Worm (Caenorhabditis elegans): ENCODE measurements around the gene C06B3.16.
A peak's percentile ranks its signal among the peaks of the same experiment; 100 is the strongest.

C06B3.16 gene

DNA sequence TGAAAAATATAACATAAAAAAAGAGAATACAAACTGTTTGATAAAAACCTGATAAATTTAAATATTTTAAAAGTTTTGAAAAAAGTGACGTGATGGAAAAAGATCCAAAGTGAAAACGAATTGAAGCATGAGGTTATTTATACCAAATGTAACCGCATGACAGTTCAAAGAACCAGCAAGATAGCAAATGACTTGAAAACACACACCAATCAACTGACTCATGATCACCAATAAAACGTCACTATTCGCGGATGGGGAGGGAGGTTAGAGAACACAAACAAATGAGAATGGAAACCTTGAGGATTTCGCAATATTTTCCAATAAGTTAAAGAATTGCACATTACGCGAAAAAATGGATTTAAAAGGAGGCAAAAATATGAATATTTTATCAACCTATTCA lies 21.9 kb upstream of the C06B3.16 start, which contains the start of gene C06B3.7 (continued):
- no peak for TF ChIP-seq F57A8.1 (GFP tag; optimal IDR thresholded peaks at IDR 0.05)
- no peak for TF ChIP-seq dpl-1 (GFP tag; optimal IDR thresholded peaks at IDR 0.05)
- no peak for TF ChIP-seq ekl-4 (GFP tag; IDR thresholded peaks at IDR 0.05)
- TF ChIP-seq lin-26 (GFP tag; IDR thresholded peaks at IDR 0.05): no peak
- no peak for TF ChIP-seq mes-4 (tag; optimal IDR thresholded peaks at IDR 0.05)
- no peak for TF ChIP-seq F57C9.4 (tag; optimal IDR thresholded peaks at IDR 0.05)
- TF ChIP-seq akir-1 (GFP tag; optimal IDR thresholded peaks at IDR 0.05): no peak
- no peak for TF ChIP-seq madf-8 (GFP tag; conservative IDR thresholded peaks at IDR 0.05)
- no peak for TF ChIP-seq F55B11.4 (tag; optimal IDR thresholded peaks at IDR 0.05; ENCODE audit: borderline replicate concordance, insufficient read depth)
- no peak for TF ChIP-seq nfya-2 (GFP tag; IDR thresholded peaks at IDR 0.05)
- TF ChIP-seq madf-3 (GFP tag; IDR thresholded peaks at IDR 0.05): 0 out of 2 replicates have a peak, but pooled peaks have one; percentile 2
- TF ChIP-seq madf-10 (tag; optimal IDR thresholded peaks at IDR 0.05): peak; percentile 72
- no peak for TF ChIP-seq F10E7.11 (tag; optimal IDR thresholded peaks at IDR 0.05)
- no peak for TF ChIP-seq ceh-100 (GFP tag; IDR thresholded peaks at IDR 0.05)
- peak; percentile 72 for TF ChIP-seq attf-5 (GFP tag; optimal IDR thresholded peaks at IDR 0.05)
- no peak for TF ChIP-seq lag-1 (GFP tag; IDR thresholded peaks at IDR 0.05)
- peak; percentile 46; the same call in 1 of the 2 replicates for TF ChIP-seq nfyb-1 (GFP tag; IDR thresholded peaks at IDR 0.05)
- TF ChIP-seq ZK185.1 (tag; optimal IDR thresholded peaks at IDR 0.05; ENCODE audit: poor library complexity, severe bottlenecking): peak; percentile 17
- peak; percentile 91 for TF ChIP-seq pha-4 (tag; optimal IDR thresholded peaks at IDR 0.05)
- TF ChIP-seq dox-1 (GFP tag; IDR thresholded peaks at IDR 0.05): no peak
- peak; percentile 4 for TF ChIP-seq ceh-27 (GFP tag; optimal IDR thresholded peaks at IDR 0.05)
- no peak for TF ChIP-seq egl-18 (GFP tag; IDR thresholded peaks at IDR 0.05)
- TF ChIP-seq efl-1 (GFP tag; optimal IDR thresholded peaks at IDR 0.05): no peak
- no peak for TF ChIP-seq ets-4 (GFP tag; optimal IDR thresholded peaks at IDR 0.05)
- TF ChIP-seq nhr-179 (tag; optimal IDR thresholded peaks at IDR 0.05): no peak
- no peak for TF ChIP-seq nhr-120 (GFP tag; IDR thresholded peaks at IDR 0.05)
- no peak for TF ChIP-seq Y79H2A.3 (GFP tag; conservative IDR thresholded peaks at IDR 0.05)
- TF ChIP-seq mxl-1 (tag; optimal IDR thresholded peaks at IDR 0.05): no peak
- no peak for TF ChIP-seq bed-1 (GFP tag; IDR thresholded peaks at IDR 0.05)
- no peak for TF ChIP-seq athp-1 (tag; optimal IDR thresholded peaks at IDR 0.05)
- no peak for TF ChIP-seq ztf-6 (GFP tag; IDR thresholded peaks at IDR 0.05)
- TF ChIP-seq F33H1.4 (GFP tag; IDR thresholded peaks at IDR 0.05): no peak
- TF ChIP-seq Y53F4B.3 (GFP tag; IDR thresholded peaks at IDR 0.05): no peak
- TF ChIP-seq ztf-3 (GFP tag; optimal IDR thresholded peaks at IDR 0.05): no peak
- TF ChIP-seq sea-2 (GFP tag; IDR thresholded peaks at IDR 0.05): no peak
- TF ChIP-seq dpff-1 (tag; optimal IDR thresholded peaks at IDR 0.05): no peak
- TF ChIP-seq C06A6.2 (GFP tag; conservative IDR thresholded peaks at IDR 0.05): no peak
- TF ChIP-seq mel-28 (tag; optimal IDR thresholded peaks at IDR 0.05; ENCODE audit: borderline replicate concordance): no peak
- TF ChIP-seq lsy-27 (tag; optimal IDR thresholded peaks at IDR 0.05; ENCODE audit: borderline replicate concordance, insufficient read depth): no peak
- TF ChIP-seq cebp-1 (GFP tag; IDR thresholded peaks at IDR 0.05): peak; percentile 98
- TF ChIP-seq cebp-1 (tag; optimal IDR thresholded peaks at IDR 0.05): peak; percentile 99
- no peak for TF ChIP-seq aptf-2 (GFP tag; conservative IDR thresholded peaks at IDR 0.05)
- peak; percentile 53 for TF ChIP-seq somi-1 (GFP tag; optimal IDR thresholded peaks at IDR 0.05)
- no peak for TF ChIP-seq ceh-79 (tag; optimal IDR thresholded peaks at IDR 0.05)
- no peak for TF ChIP-seq xnd-1 (tag; optimal IDR thresholded peaks at IDR 0.05)
- peak; percentile 81 for TF ChIP-seq let-526 (GFP tag; IDR thresholded peaks at IDR 0.05)
- TF ChIP-seq madf-6 (GFP tag; IDR thresholded peaks at IDR 0.05): no peak
- TF ChIP-seq B0035.1 (tag; optimal IDR thresholded peaks at IDR 0.05): no peak
- no peak for TF ChIP-seq T07F8.4 (tag; optimal IDR thresholded peaks at IDR 0.05)
- no peak for TF ChIP-seq Y53G8AR.9 (GFP tag; conservative IDR thresholded peaks at IDR 0.05)
